Worm (Caenorhabditis elegans): ENCODE measurements around the gene F53C3.1.

- TF ChIP-seq ceh-9 (tag; optimal IDR thresholded peaks at IDR 0.05) = no peak
- no peak for TF ChIP-seq skn-1 (tag; optimal IDR thresholded peaks at IDR 0.05)
- TF ChIP-seq nhr-12 (tag; optimal IDR thresholded peaks at IDR 0.05) = no peak
- TF ChIP-seq ceh-28 (tag; optimal IDR thresholded peaks at IDR 0.05) = no peak
- TF ChIP-seq zag-1 (tag; optimal IDR thresholded peaks at IDR 0.05) = no peak
- TF ChIP-seq ama-1 (optimal IDR thresholded peaks at IDR 0.05) = no peak
- TF ChIP-seq ceh-82 (tag; optimal IDR thresholded peaks at IDR 0.05) = no peak
- no peak for TF ChIP-seq elt-1 (tag; optimal IDR thresholded peaks at IDR 0.05)
- TF ChIP-seq fkh-10 (GFP tag; optimal IDR thresholded peaks at IDR 0.05) = no peak
Measured at ce11 chrII:3934085-3934484, 22.3 kb downstream of the F53C3.1 start, which contains the start of gene Y14H12B.1.

All from whole organism, L3 larva.